Worm (Caenorhabditis elegans) whole organism, L4 larva: ENCODE results near the gene lsm-1.
A peak's percentile ranks its signal among the peaks of the same experiment; 100 is the strongest.

Experiments used
- D1046.2 ChIP-seq: fragments of 200-800 bp; sonication (Bioruptor generic); IDR thresholded peaks from 2 replicates; pipeline ENCODE4 v1.3.6; 2022; ENCODE audit warnings: missing genetic modification characterization, missing compliant biosample characterization
- F10B5.3 ChIP-seq: sonication (generic microtip); optimal IDR thresholded peaks from 2 replicates; lab custom pipeline; 2016; ENCODE audit warnings: mild to moderate bottlenecking, missing genetic modification characterization, missing compliant biosample characterization
- F26F4.8 ChIP-seq: fragments of 200-800 bp; sonication (Bioruptor generic); conservative IDR thresholded peaks from 2 replicates; pipeline ENCODE4 v1.3.6; 2022; ENCODE audit warnings: missing genetic modification characterization, missing compliant biosample characterization
- F37D6.2 ChIP-seq: sonication (generic microtip); optimal IDR thresholded peaks from 2 replicates; lab custom pipeline; 2016; ENCODE audit warnings: mild to moderate bottlenecking, missing genetic modification characterization, missing compliant biosample characterization
- T20F7.1 ChIP-seq: fragments of 200-800 bp; sonication (Bioruptor generic); optimal IDR thresholded peaks from 2 replicates; lab custom pipeline; 2018; ENCODE audit warnings: mild to moderate bottlenecking, missing genetic modification characterization, missing compliant biosample characterization
- Y105C5A.15 ChIP-seq: fragments of 200-800 bp; sonication (Bioruptor generic); IDR thresholded peaks from 2 replicates; pipeline ENCODE4 v1.3.6; 2022; ENCODE audit warnings: missing genetic modification characterization, missing compliant biosample characterization
- aha-1 ChIP-seq: fragments of 150-350 bp; peaks from one replicate; lab custom pipeline; 2014; ENCODE audit warnings: missing biosample characterization, missing genetic modification characterization
- ama-1 ChIP-seq: fragments of 150-350 bp; optimal IDR thresholded peaks from 2 replicates; lab custom pipeline; 2014; ENCODE audit warnings: inconsistent platforms, mixed read lengths
- ceh-20 ChIP-seq: fragments of 200-800 bp; sonication (Bioruptor generic); IDR thresholded peaks from 2 replicates; pipeline ENCODE4 v1.3.6; 2022; ENCODE audit warnings: missing genetic modification reagents, missing genetic modification characterization, missing compliant biosample characterization
- ceh-28 ChIP-seq: fragments of 150-350 bp; optimal IDR thresholded peaks from 2 replicates; lab custom pipeline; 2014; ENCODE audit warnings: missing biosample characterization, missing genetic modification reagents, missing genetic modification characterization
- cey-2 ChIP-seq: sonication (generic microtip); optimal IDR thresholded peaks from 3 replicates; lab custom pipeline; 2017; ENCODE audit warnings: missing genetic modification characterization, mild to moderate bottlenecking, missing compliant biosample characterization, antibody characterized with exemption, borderline replicate concordance; ENCODE audit not compliant: insufficient read depth
- ctbp-1 ChIP-seq: fragments of 200-800 bp; sonication (Bioruptor generic); IDR thresholded peaks from 2 replicates; pipeline ENCODE4 v1.3.6; 2022; ENCODE audit warnings: missing genetic modification reagents, missing genetic modification characterization, missing compliant biosample characterization
- daf-8 ChIP-seq: fragments of 200-800 bp; sonication (Bioruptor generic); IDR thresholded peaks from 2 replicates; pipeline ENCODE4 v1.3.6; 2022; ENCODE audit warnings: missing genetic modification characterization, missing compliant biosample characterization
- dpl-1 ChIP-seq: fragments of 150-350 bp; optimal IDR thresholded peaks from 2 replicates; lab custom pipeline; 2014; ENCODE audit warnings: missing biosample characterization, missing genetic modification reagents, missing genetic modification characterization
- fkh-10 ChIP-seq: fragments of 150-350 bp; optimal IDR thresholded peaks from 2 replicates; lab custom pipeline; 2014; ENCODE audit warnings: missing biosample characterization, missing genetic modification reagents, missing genetic modification characterization
- gei-8 ChIP-seq: fragments of 200-800 bp; sonication (Bioruptor generic); optimal IDR thresholded peaks from 2 replicates; lab custom pipeline; 2018; ENCODE audit warnings: mild to moderate bottlenecking, missing genetic modification characterization, missing compliant biosample characterization
- hlh-11 ChIP-seq: fragments of 200-800 bp; sonication (Bioruptor generic); optimal IDR thresholded peaks from 2 replicates; lab custom pipeline; 2018; ENCODE audit warnings: mild to moderate bottlenecking, missing genetic modification characterization, missing compliant biosample characterization
- hlh-30 ChIP-seq: sonication (generic microtip); optimal IDR thresholded peaks from 2 replicates; lab custom pipeline; 2017; ENCODE audit warnings: antibody characterized with exemption, mild to moderate bottlenecking, missing genetic modification characterization, missing compliant biosample characterization; ENCODE audit not compliant: insufficient read depth
- lin-1 ChIP-seq: fragments of 200-800 bp; sonication (Bioruptor generic); IDR thresholded peaks from 2 replicates; pipeline ENCODE4 v1.3.6; 2022; ENCODE audit warnings: missing genetic modification reagents, missing genetic modification characterization, missing compliant biosample characterization
- lin-13 ChIP-seq: fragments of 150-350 bp; optimal IDR thresholded peaks from 2 replicates; lab custom pipeline; 2014; ENCODE audit warnings: missing biosample characterization, missing genetic modification reagents, missing genetic modification characterization
- lin-38 ChIP-seq: fragments of 200-800 bp; sonication (Bioruptor generic); IDR thresholded peaks from 2 replicates; pipeline ENCODE4 v1.3.6; 2022; ENCODE audit warnings: missing genetic modification reagents, missing genetic modification characterization, missing compliant biosample characterization
- lsy-2 ChIP-seq, 2 experiments: fragments of 150-350 bp in 1 of 2; sonication (generic microtip) in 1 of 2; optimal IDR thresholded peaks; 2 replicates each; lab custom pipeline; 2014 to 2017; ENCODE audit warnings: missing biosample characterization in 2 of 2, missing genetic modification characterization in 2 of 2
- mdt-29 ChIP-seq: fragments of 200-800 bp; sonication (Bioruptor generic); IDR thresholded peaks from 2 replicates; pipeline ENCODE4 v1.3.6; 2022; ENCODE audit warnings: missing genetic modification reagents, missing genetic modification characterization, missing compliant biosample characterization
- mep-1 ChIP-seq: fragments of 150-350 bp; sonication (generic microtip); optimal IDR thresholded peaks from 3 replicates; lab custom pipeline; 2014; ENCODE audit warnings: missing biosample characterization, missing genetic modification characterization
- mxl-2 ChIP-seq: fragments of 200-800 bp; sonication (Bioruptor generic); conservative IDR thresholded peaks from 2 replicates; pipeline ENCODE4 v1.3.6; 2022; ENCODE audit warnings: missing genetic modification reagents, missing genetic modification characterization, missing compliant biosample characterization
- mxl-3 ChIP-seq: fragments of 200-800 bp; sonication (Bioruptor generic); optimal IDR thresholded peaks from 2 replicates; lab custom pipeline; 2018; ENCODE audit warnings: mild to moderate bottlenecking, missing genetic modification characterization, missing compliant biosample characterization
- nhr-102 ChIP-seq: sonication (generic microtip); optimal IDR thresholded peaks from 2 replicates; lab custom pipeline; 2016; ENCODE audit warnings: mild to moderate bottlenecking, missing genetic modification characterization, moderate library complexity, missing compliant biosample characterization
- nhr-11 ChIP-seq: fragments of 150-350 bp; optimal IDR thresholded peaks from 2 replicates; lab custom pipeline; 2014; ENCODE audit warnings: missing biosample characterization, missing genetic modification characterization
- nhr-25 ChIP-seq: sonication (generic microtip); optimal IDR thresholded peaks from 2 replicates; lab custom pipeline; 2017; ENCODE audit warnings: missing genetic modification characterization, mild to moderate bottlenecking, missing compliant biosample characterization, antibody characterized with exemption, moderate library complexity, borderline replicate concordance; ENCODE audit not compliant: insufficient read depth
- nhr-28 ChIP-seq: fragments of 150-350 bp; optimal IDR thresholded peaks from 2 replicates; lab custom pipeline; 2014; ENCODE audit warnings: missing biosample characterization, missing genetic modification characterization
- nhr-41 ChIP-seq: fragments of 200-800 bp; sonication (Bioruptor generic); IDR thresholded peaks from 2 replicates; pipeline ENCODE4 v1.3.6; 2022; ENCODE audit warnings: missing genetic modification reagents, missing genetic modification characterization, missing compliant biosample characterization
- nhr-6 ChIP-seq: fragments of 150-350 bp; optimal IDR thresholded peaks from 2 replicates; lab custom pipeline; 2014; ENCODE audit warnings: missing biosample characterization, missing genetic modification characterization
- nhr-76 ChIP-seq: fragments of 150-350 bp; optimal IDR thresholded peaks from 2 replicates; lab custom pipeline; 2014; ENCODE audit warnings: missing biosample characterization, missing genetic modification characterization
- nhr-77 ChIP-seq: fragments of 150-350 bp; optimal IDR thresholded peaks from 2 replicates; lab custom pipeline; 2014; ENCODE audit warnings: missing biosample characterization, missing genetic modification characterization
- pha-4 ChIP-seq, 2 experiments: fragments of 150-350 bp in 1 of 2; fragments of 200-800 bp in 1 of 2; sonication (Bioruptor generic) in 1 of 2; IDR thresholded peaks in 1 of 2; optimal IDR thresholded peaks in 1 of 2; 2 replicates each; pipeline versions ENCODE4 v1.3.6 to Lab custom; 2014 to 2022; ENCODE audit warnings: missing genetic modification characterization in 2 of 2, missing genetic modification reagents in 2 of 2, missing biosample characterization in 1 of 2, missing compliant biosample characterization in 1 of 2
- pqm-1 ChIP-seq: sonication (generic microtip); optimal IDR thresholded peaks from 2 replicates; lab custom pipeline; 2017; ENCODE audit warnings: missing biosample characterization, missing genetic modification characterization
- rbr-2 ChIP-seq: sonication (generic microtip); optimal IDR thresholded peaks from 2 replicates; lab custom pipeline; 2016; ENCODE audit warnings: missing genotype, missing genetic modification characterization, missing compliant biosample characterization
- set-16 ChIP-seq: fragments of 200-800 bp; sonication (Bioruptor generic); IDR thresholded peaks from 2 replicates; pipeline ENCODE4 v1.3.6; 2022; ENCODE audit warnings: missing genetic modification reagents, missing genetic modification characterization, missing compliant biosample characterization
- tag-97 ChIP-seq: fragments of 200-800 bp; sonication (Bioruptor generic); IDR thresholded peaks from 2 replicates; pipeline ENCODE4 v1.3.6; 2022; ENCODE audit warnings: missing genetic modification characterization, missing compliant biosample characterization
- unc-130 ChIP-seq: sonication (generic microtip); optimal IDR thresholded peaks from 2 replicates; lab custom pipeline; 2016; ENCODE audit warnings: missing genetic modification reagents, missing genetic modification characterization, missing compliant biosample characterization
- unc-62 ChIP-seq, 3 experiments: fragments of 150-350 bp in 1 of 3; sonication (generic microtip); optimal IDR thresholded peaks in 2 of 3; peaks in 1 of 3; 1 replicate in 1 of 3; 2 replicates in 2 of 3; lab custom pipeline; 2014 to 2017; ENCODE audit warnings: missing biosample characterization in 3 of 3, missing genetic modification characterization in 3 of 3, missing genetic modification reagents in 3 of 3, missing genotype in 1 of 3
- zag-1 ChIP-seq: fragments of 150-350 bp; optimal IDR thresholded peaks from 2 replicates; lab custom pipeline; 2014; ENCODE audit warnings: missing biosample characterization, missing genetic modification characterization
- zip-2 ChIP-seq: fragments of 150-350 bp; optimal IDR thresholded peaks from 2 replicates; lab custom pipeline; 2014; ENCODE audit warnings: missing biosample characterization, missing genetic modification characterization

lsm-1 gene

ce11 chrII:11097154-11097887 is 29.4 kb upstream of the lsm-1 start, which contains the start of the genes rpl-36.A and nuo-1 (continued):
- TF ChIP-seq unc-62 (GFP tag; optimal IDR thresholded peaks at IDR 0.05 in 1 of 2; lab: Kevin White, UChicago) (peak in 1 of 2 experiments; percentile 50), unc-62 (tag; optimal IDR thresholded peaks at IDR 0.05; lab: Kevin White, UChicago) (no peak), nhr-25 (tag; lab: Kevin White, UChicago) (peak; percentile 9), nhr-102 (peak; percentile 22), T20F7.1 (GFP tag; lab: Kevin White, UChicago) (peak; percentile 96), zip-2 (tag; lab: Kevin White, UChicago) (no peak), nhr-77 (tag; lab: Kevin White, UChicago) (peak; percentile 86), D1046.2 (GFP tag; lab: Robert Waterston, UW) (peak; percentile 98), nhr-6 (tag; lab: Kevin White, UChicago) (peak; percentile 81), nhr-76 (no peak), lin-38 (peak; percentile 78), nhr-11 (peak; percentile 67), mdt-29 (GFP tag; lab: Robert Waterston, UW) (no peak), ctbp-1 (GFP tag; lab: Robert Waterston, UW) (no peak), daf-8 (GFP tag; lab: Robert Waterston, UW) (no peak), ceh-28 (no peak), mxl-2 (GFP tag; lab: Robert Waterston, UW) (no peak), mxl-3 (GFP tag; lab: Kevin White, UChicago) (peak; percentile 36), unc-130 (GFP tag; lab: Kevin White, UChicago) (peak; percentile 50), ceh-20 (GFP tag; lab: Robert Waterston, UW) (peak; percentile 43; the same call in 1 of the 2 replicates)
- TF ChIP-seq, all 104 proteins: peak for 36

ce11 chrII:11099841-11100240 is 26.9 kb upstream of the lsm-1 start, which contains the start of gene C09H10.4:
Gene C09H10.4, plus strand, starts transcription at chrII:11100141.
- TF ChIP-seq cey-2 = no peak
- TF ChIP-seq gei-8 (GFP tag; lab: Kevin White, UChicago) = no peak
- no peak for TF ChIP-seq lin-13 (GFP tag; lab: Kevin White, UChicago)
- peak in 1 of 2 experiments; percentile 36 for TF ChIP-seq unc-62 (GFP tag; optimal IDR thresholded peaks at IDR 0.05 in 1 of 2; lab: Kevin White, UChicago)
- TF ChIP-seq unc-62 (tag; optimal IDR thresholded peaks at IDR 0.05; lab: Kevin White, UChicago) = no peak
- TF ChIP-seq pha-4 (GFP tag; IDR thresholded peaks at IDR 0.05; lab: Robert Waterston, UW) = 0 out of 2 replicates have a peak, but pooled peaks have one; percentile 11
- no peak for TF ChIP-seq pha-4 (tag; optimal IDR thresholded peaks at IDR 0.05; lab: Kevin White, UChicago)

- TF ChIP-seq lin-38 = no peak
- TF ChIP-seq unc-62 (GFP tag; optimal IDR thresholded peaks at IDR 0.05 in 1 of 2; lab: Kevin White, UChicago) = peak in 1 of 2 experiments; percentile 95
- TF ChIP-seq unc-62 (tag; optimal IDR thresholded peaks at IDR 0.05; lab: Kevin White, UChicago) = no peak
These were observed 25.6 kb upstream of the lsm-1 start for ce11 chrII:11101171-11101570.

- TF ChIP-seq ctbp-1 (GFP tag; lab: Robert Waterston, UW) = no peak
- TF ChIP-seq F10B5.3 = no peak
- TF ChIP-seq pqm-1 (tag; lab: Kevin White, UChicago) = peak; percentile 73
- TF ChIP-seq hlh-11 (tag; lab: Kevin White, UChicago) = peak; percentile 98
- no peak for TF ChIP-seq lin-1 (GFP tag; lab: Robert Waterston, UW)
- TF ChIP-seq nhr-77 (tag; lab: Kevin White, UChicago) = peak; percentile 72
- TF ChIP-seq F26F4.8 (GFP tag; lab: Robert Waterston, UW) = no peak
- TF ChIP-seq F37D6.2 (tag; lab: Kevin White, UChicago) = no peak
- no peak for TF ChIP-seq set-16
- peak; percentile 56 for TF ChIP-seq rbr-2
- TF ChIP-seq fkh-10 (GFP tag; lab: Kevin White, UChicago) = peak; percentile 29
- TF ChIP-seq Y105C5A.15 = no peak
- TF ChIP-seq lsy-2 (tag; optimal IDR thresholded peaks at IDR 0.05; lab: Kevin White, UChicago) = peak in 1 of 2 experiments; percentile 85
- no peak for TF ChIP-seq ama-1 (lab: Kevin White, UChicago)
- TF ChIP-seq tag-97 (GFP tag; lab: Robert Waterston, UW) = no peak
- peak; percentile 77 for TF ChIP-seq nhr-28 (tag; lab: Kevin White, UChicago)
- peak; percentile 32 for TF ChIP-seq nhr-11
- no peak for TF ChIP-seq zag-1 (tag; lab: Kevin White, UChicago)
- TF ChIP-seq nhr-41 (GFP tag; lab: Robert Waterston, UW) = no peak
- TF ChIP-seq dpl-1 (GFP tag; lab: Kevin White, UChicago) = peak; percentile 73
- TF ChIP-seq lin-38 = peak; percentile 83
- peak; percentile 83 for TF ChIP-seq aha-1 (tag; lab: Kevin White, UChicago)
- TF ChIP-seq mep-1 (tag; lab: Kevin White, UChicago) = peak; percentile 59
- peak; percentile 81 for TF ChIP-seq hlh-30
These were observed 23.7 kb upstream of the lsm-1 start for ce11 chrII:11103052-11103451.
